Worm (Caenorhabditis elegans) whole organism, early embryonic: Measurements from ENCODE around the gene T04C12.7.

Source experiments
- B0310.2 ChIP-seq: sonication (generic microtip); optimal IDR thresholded peaks from 2 replicates; lab custom pipeline; 2016; ENCODE audit warnings: mild to moderate bottlenecking, missing genetic modification characterization, missing compliant biosample characterization
- F13C5.2 ChIP-seq: sonication (generic microtip); optimal IDR thresholded peaks from 2 replicates; lab custom pipeline; 2017; ENCODE audit warnings: mild to moderate bottlenecking, missing genetic modification characterization, inconsistent platforms, missing compliant biosample characterization
- aly-1 ChIP-seq: sonication (generic microtip); optimal IDR thresholded peaks from 2 replicates; lab custom pipeline; 2016; ENCODE audit warnings: missing genetic modification characterization, missing compliant biosample characterization
- ama-1 ChIP-seq: fragments of 150-350 bp; optimal IDR thresholded peaks from 2 replicates; lab custom pipeline; 2014
- ceh-13 ChIP-seq: fragments of 200-800 bp; sonication (Bioruptor generic); optimal IDR thresholded peaks from 2 replicates; lab custom pipeline; 2018; ENCODE audit warnings: mild to moderate bottlenecking, missing genetic modification characterization, missing compliant biosample characterization
- ceh-36 ChIP-seq: sonication (generic microtip); optimal IDR thresholded peaks from 2 replicates; lab custom pipeline; 2016; ENCODE audit warnings: missing genetic modification characterization, inconsistent platforms, missing compliant biosample characterization
- ets-7 ChIP-seq: sonication (generic microtip); optimal IDR thresholded peaks from 2 replicates; lab custom pipeline; 2016; ENCODE audit warnings: missing genotype, missing genetic modification characterization, missing compliant biosample characterization
- flt-1 ChIP-seq: fragments of 200-800 bp; sonication (Bioruptor generic); IDR thresholded peaks from 2 replicates; pipeline ENCODE4 v1.3.6; 2022; ENCODE audit warnings: missing genetic modification characterization, missing compliant biosample characterization
- hmbx-1 ChIP-seq: sonication (generic microtip); optimal IDR thresholded peaks from 2 replicates; lab custom pipeline; 2016; ENCODE audit warnings: mild to moderate bottlenecking, missing genetic modification characterization, missing compliant biosample characterization
- hmg-4 ChIP-seq: fragments of 200-800 bp; sonication (Bioruptor generic); optimal IDR thresholded peaks from 2 replicates; lab custom pipeline; 2018; ENCODE audit warnings: mild to moderate bottlenecking, missing genetic modification characterization, missing compliant biosample characterization
- hnd-1 ChIP-seq: sonication (generic microtip); optimal IDR thresholded peaks from 2 replicates; lab custom pipeline; 2016; ENCODE audit warnings: missing genetic modification characterization, missing compliant biosample characterization
- pes-1 ChIP-seq: fragments of 200-800 bp; sonication (Bioruptor generic); IDR thresholded peaks from 2 replicates; pipeline ENCODE4 v1.3.6; 2022; ENCODE audit warnings: missing genetic modification reagents, missing genetic modification characterization, missing compliant biosample characterization
- scrt-1 ChIP-seq: fragments of 200-800 bp; sonication (Bioruptor generic); IDR thresholded peaks from 2 replicates; pipeline ENCODE4 v1.3.6; 2022; ENCODE audit warnings: missing genetic modification characterization, missing compliant biosample characterization
- sea-1 ChIP-seq: fragments of 200-800 bp; sonication (Bioruptor generic); conservative IDR thresholded peaks from 2 replicates; pipeline ENCODE4 v1.3.6; 2022; ENCODE audit warnings: missing genetic modification characterization, missing compliant biosample characterization
- tbx-11 ChIP-seq: fragments of 200-800 bp; sonication (Bioruptor generic); IDR thresholded peaks from 2 replicates; pipeline ENCODE4 v1.3.6; 2022; ENCODE audit warnings: missing genetic modification characterization, missing compliant biosample characterization
- tbx-37 ChIP-seq: fragments of 200-800 bp; sonication (Bioruptor generic); conservative IDR thresholded peaks from 2 replicates; pipeline ENCODE4 v1.3.6; 2022; ENCODE audit warnings: missing genetic modification reagents, missing genetic modification characterization, missing compliant biosample characterization
- tra-4 ChIP-seq: sonication (generic microtip); optimal IDR thresholded peaks from 2 replicates; lab custom pipeline; 2017; ENCODE audit warnings: missing genetic modification characterization, missing compliant biosample characterization

Gene T04C12.7

DNA sequence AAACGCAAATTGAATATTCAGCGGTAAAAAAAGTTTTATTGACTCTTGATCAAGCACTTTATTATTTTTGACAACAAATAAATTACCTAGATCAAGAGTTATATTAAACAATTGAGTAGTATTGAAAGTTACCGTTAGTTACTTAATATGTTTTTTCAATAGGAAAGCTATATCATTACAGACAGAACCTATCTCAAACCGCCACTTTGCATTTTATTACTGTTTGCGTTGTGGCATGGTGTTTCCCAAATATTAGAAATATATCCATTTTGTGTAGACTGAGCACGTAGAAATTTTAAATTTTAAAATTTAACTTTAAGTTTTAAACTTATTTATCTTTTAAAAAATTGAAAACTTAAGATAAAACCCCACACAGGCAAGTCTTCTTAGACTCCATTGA, 50.5 kb downstream of the T04C12.7 start:
- TF ChIP-seq B0310.2 (tag; lab: Kevin White, UChicago) (no peak), scrt-1 (no peak), tbx-11 (GFP tag; lab: Robert Waterston, UW) (no peak), aly-1 (tag; lab: Kevin White, UChicago) (no peak), tbx-37 (GFP tag; lab: Robert Waterston, UW) (no peak), tra-4 (no peak), ceh-36 (tag; lab: Kevin White, UChicago) (no peak), pes-1 (no peak), F13C5.2 (tag; lab: Kevin White, UChicago) (no peak), ama-1 (no peak), ceh-13 (GFP tag; lab: Kevin White, UChicago) (no peak), ets-7 (tag; lab: Kevin White, UChicago) (no peak), hmg-4 (GFP tag; lab: Kevin White, UChicago) (no peak), flt-1 (GFP tag; lab: Robert Waterston, UW) (no peak), hmbx-1 (tag; lab: Kevin White, UChicago) (no peak), hnd-1 (tag; lab: Kevin White, UChicago) (no peak), sea-1 (GFP tag; lab: Robert Waterston, UW) (no peak)
